Fruit fly (Drosophila melanogaster): ENCODE data around the gene GstZ2.

The GstZ2 gene

DNA sequence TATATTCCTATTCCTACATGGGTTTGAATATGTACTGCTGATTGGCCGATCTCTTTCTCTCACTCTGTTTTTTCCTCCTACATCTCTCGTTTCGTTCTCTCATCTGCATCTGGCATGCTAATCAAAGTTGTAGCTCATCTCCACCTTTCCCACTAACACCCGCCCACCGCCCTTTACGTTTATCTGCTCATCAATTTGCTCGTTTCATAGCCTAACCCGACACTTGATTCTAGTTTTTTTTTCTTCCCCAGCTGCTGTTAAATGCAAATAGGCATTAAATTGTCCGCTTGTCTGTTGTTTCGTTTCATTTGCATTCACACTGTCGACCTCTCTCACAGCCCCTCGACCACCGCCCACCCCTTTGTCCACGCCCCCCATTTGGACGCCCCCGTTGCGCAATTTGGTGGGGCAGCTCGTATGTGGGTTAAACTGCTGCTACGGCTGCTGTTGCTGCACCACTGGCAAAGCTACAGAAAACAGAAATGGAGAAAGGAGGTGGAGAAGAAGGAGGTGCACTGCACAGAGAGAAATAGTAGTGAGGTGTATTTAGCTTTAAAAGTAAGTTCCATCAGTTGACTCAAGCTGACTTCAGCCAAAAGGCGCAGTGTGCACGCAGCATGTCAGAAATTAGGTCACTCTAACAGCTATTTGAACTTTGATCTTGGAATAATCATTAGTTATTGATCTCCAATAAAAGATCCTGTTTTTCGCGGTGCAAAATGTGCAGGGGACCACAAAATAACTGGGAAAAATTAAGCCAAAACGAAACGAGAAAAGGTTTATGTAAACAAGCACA is 39.8 kb downstream of the GstZ2 start (continued):
- TF ChIP-seq spab (GFP tag; optimal IDR thresholded peaks at IDR 0.05) (no peak), Hr39 (GFP tag; optimal IDR thresholded peaks at IDR 0.05) (no peak), Ets96B (tag; optimal IDR thresholded peaks at IDR 0.05) (peak; percentile 0), CG8119 (GFP tag; IDR thresholded peaks at IDR 0.05) (peak; percentile 71), Met (GFP tag; optimal IDR thresholded peaks at IDR 0.05) (peak; percentile 15), net (GFP tag; optimal IDR thresholded peaks at IDR 0.05) (peak; percentile 46), CG32006 (GFP tag; optimal IDR thresholded peaks at IDR 0.05) (peak; percentile 73), dsx (GFP tag; optimal IDR thresholded peaks at IDR 0.05; ENCODE audit: poor library complexity, severe bottlenecking) (no peak), cyc (GFP tag; optimal IDR thresholded peaks at IDR 0.05) (peak; percentile 6), Ets21C (GFP tag; optimal IDR thresholded peaks at IDR 0.05) (no peak), CG6792 (GFP tag; optimal IDR thresholded peaks at IDR 0.05) (peak; percentile 23), CG8319 (GFP tag; optimal IDR thresholded peaks at IDR 0.05) (peak; percentile 29), Lpt (GFP tag; optimal IDR thresholded peaks at IDR 0.05) (no peak), Blimp-1 (GFP tag; optimal IDR thresholded peaks at IDR 0.05) (no peak), Hr4 (GFP tag; optimal IDR thresholded peaks at IDR 0.05) (peak; percentile 68), Eip93F (GFP tag; optimal IDR thresholded peaks at IDR 0.05) (no peak), eg (GFP tag; IDR thresholded peaks at IDR 0.05) (peak; percentile 80; the same call in 2 of the 3 replicates), CG6276 (GFP tag; optimal IDR thresholded peaks at IDR 0.05) (peak; percentile 58), CG11294 (GFP tag; IDR thresholded peaks at IDR 0.05) (peak; percentile 50; the same call in 1 of the 2 replicates), Eip78C (GFP tag) (peak; percentile 58), Sox15 (GFP tag; optimal IDR thresholded peaks at IDR 0.05) (peak; percentile 8), fd85E (GFP tag; optimal IDR thresholded peaks at IDR 0.05) (no peak), fd59A (GFP tag; optimal IDR thresholded peaks at IDR 0.05) (no peak), dac (GFP tag; optimal IDR thresholded peaks at IDR 0.05) (peak; percentile 47), Gug (GFP tag; IDR thresholded peaks at IDR 0.05) (peak; percentile 55; the same call in 1 of the 2 replicates), Eip75B (GFP tag; optimal IDR thresholded peaks at IDR 0.05) (peak; percentile 31), Sox102F (GFP tag; optimal IDR thresholded peaks at IDR 0.05) (no peak), CG4318 (GFP tag; optimal IDR thresholded peaks at IDR 0.05) (no peak), CG9139 (GFP tag; optimal IDR thresholded peaks at IDR 0.05) (no peak), Smox (GFP tag; optimal IDR thresholded peaks at IDR 0.05) (no peak), CG6808 (GFP tag; optimal IDR thresholded peaks at IDR 0.05) (no peak), CG11902 (GFP tag; optimal IDR thresholded peaks at IDR 0.05) (peak; percentile 8), CG11762 (GFP tag; optimal IDR thresholded peaks at IDR 0.05; ENCODE audit: insufficient read depth) (peak; percentile 41)

DNA sequence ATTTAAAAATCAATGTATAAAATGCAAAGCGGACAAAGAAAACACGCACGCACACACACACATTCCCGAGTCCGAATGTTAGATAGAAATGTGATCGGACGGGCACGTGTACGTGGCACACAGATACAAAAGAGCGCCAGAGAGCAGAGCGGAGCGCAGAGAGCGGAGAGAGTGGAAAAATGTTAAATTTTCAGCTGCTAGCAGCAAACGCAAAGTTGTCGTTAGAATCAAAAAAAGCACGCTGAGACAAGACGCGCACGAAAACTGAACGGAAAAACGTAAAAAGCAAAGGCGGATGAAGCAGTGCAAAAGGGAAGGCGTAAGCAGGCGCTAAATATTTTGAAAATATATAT is 41.2 kb downstream of the GstZ2 start:
- TF ChIP-seq vri (GFP tag; optimal IDR thresholded peaks at IDR 0.05) = peak; percentile 65
- TF ChIP-seq dsx (GFP tag; optimal IDR thresholded peaks at IDR 0.05; ENCODE audit: poor library complexity, severe bottlenecking) = peak; percentile 11
- peak; percentile 49 for TF ChIP-seq CG16779 (tag; optimal IDR thresholded peaks at IDR 0.05)
- TF ChIP-seq CG6854 (GFP tag; optimal IDR thresholded peaks at IDR 0.05) = peak; percentile 62
- peak; percentile 76 for TF ChIP-seq Sox14 (GFP tag; optimal IDR thresholded peaks at IDR 0.05)
- peak; percentile 59 for TF ChIP-seq fd85E (GFP tag; optimal IDR thresholded peaks at IDR 0.05)
- peak; percentile 19 for TF ChIP-seq Lpt (GFP tag; optimal IDR thresholded peaks at IDR 0.05)
- peak; percentile 1 for TF ChIP-seq esn (GFP tag; optimal IDR thresholded peaks at IDR 0.05)
- TF ChIP-seq Eip75B (GFP tag; optimal IDR thresholded peaks at IDR 0.05) = peak; percentile 14
- TF ChIP-seq dac (GFP tag; optimal IDR thresholded peaks at IDR 0.05) = peak; percentile 9
- TF ChIP-seq CG11762 (GFP tag; optimal IDR thresholded peaks at IDR 0.05; ENCODE audit: insufficient read depth) = no peak
- TF ChIP-seq CG34406 (GFP tag; optimal IDR thresholded peaks at IDR 0.05) = no peak
- TF ChIP-seq Sox102F (GFP tag; optimal IDR thresholded peaks at IDR 0.05) = peak; percentile 34
- peak; percentile 26 for TF ChIP-seq net (GFP tag; optimal IDR thresholded peaks at IDR 0.05)
- TF ChIP-seq ss (GFP tag; optimal IDR thresholded peaks at IDR 0.05) = no peak
- peak; percentile 3 for TF ChIP-seq CG3919 (GFP tag; optimal IDR thresholded peaks at IDR 0.05)
- TF ChIP-seq Eip78C (GFP tag) = peak; percentile 74
- no peak for TF ChIP-seq Met (GFP tag; optimal IDR thresholded peaks at IDR 0.05)

All from whole organism, prepupa.